Worm (Caenorhabditis elegans): ENCODE data around the gene B0001.2.

B0001.2 gene

ce11 chrIV:12156642-12157233 is 6.0 kb upstream of the B0001.2 start, which contains the start of gene eri-12:
Gene eri-12 (plus strand): TSS chrIV:12156838.
- TF ChIP-seq ceh-2 (tag; optimal IDR thresholded peaks at IDR 0.05) (no peak), ets-4 (tag; optimal IDR thresholded peaks at IDR 0.05) (no peak), ceh-18 (tag; optimal IDR thresholded peaks at IDR 0.05) (no peak), tbx-2 (tag; optimal IDR thresholded peaks at IDR 0.05) (no peak), ceh-24 (tag; optimal IDR thresholded peaks at IDR 0.05) (no peak), C08G9.2 (tag; optimal IDR thresholded peaks at IDR 0.05) (no peak), gmeb-2 (tag; optimal IDR thresholded peaks at IDR 0.05) (no peak), zip-5 (tag; optimal IDR thresholded peaks at IDR 0.05) (no peak), pha-4 (tag; optimal IDR thresholded peaks at IDR 0.05) (no peak), ceh-6 (GFP tag; optimal IDR thresholded peaks at IDR 0.05) (no peak), nfya-1 (tag; optimal IDR thresholded peaks at IDR 0.05) (no peak), Y22D7AL.16 (tag; optimal IDR thresholded peaks at IDR 0.05) (no peak), madf-2 (tag; optimal IDR thresholded peaks at IDR 0.05) (no peak), hlh-30 (tag; optimal IDR thresholded peaks at IDR 0.05; ENCODE audit: insufficient read depth) (peak; percentile 74), dmd-4 (tag; optimal IDR thresholded peaks at IDR 0.05; ENCODE audit: borderline replicate concordance) (no peak), eyg-1 (tag; optimal IDR thresholded peaks at IDR 0.05) (no peak), nhr-232 (tag; optimal IDR thresholded peaks at IDR 0.05) (no peak), ceh-31 (tag; optimal IDR thresholded peaks at IDR 0.05) (no peak), ceh-48 (tag; optimal IDR thresholded peaks at IDR 0.05) (peak; percentile 43), fkh-10 (GFP tag; optimal IDR thresholded peaks at IDR 0.05) (no peak), unc-55 (GFP tag; optimal IDR thresholded peaks at IDR 0.05) (peak; percentile 49), dve-1 (tag; optimal IDR thresholded peaks at IDR 0.05) (no peak), sdc-2 (tag; optimal IDR thresholded peaks at IDR 0.05) (no peak), che-1 (tag; optimal IDR thresholded peaks at IDR 0.05) (no peak), npax-4 (tag; optimal IDR thresholded peaks at IDR 0.05) (no peak)

ce11 chrIV:12154195-12154677 is 3.5 kb upstream of the B0001.2 start, which contains the start of gene B0001.7:
Gene B0001.7 (minus strand): TSS chrIV:12154245.
- TF ChIP-seq ceh-30 (tag; optimal IDR thresholded peaks at IDR 0.05) (no peak), unc-3 (GFP tag; conservative IDR thresholded peaks at IDR 0.05) (no peak), unc-3 (tag; optimal IDR thresholded peaks at IDR 0.05) (no peak), pha-2 (tag; optimal IDR thresholded peaks at IDR 0.05) (no peak), syd-9 (tag; optimal IDR thresholded peaks at IDR 0.05) (no peak), npax-4 (tag; optimal IDR thresholded peaks at IDR 0.05) (no peak), ceh-2 (tag; optimal IDR thresholded peaks at IDR 0.05) (no peak), ceh-22 (tag; optimal IDR thresholded peaks at IDR 0.05) (no peak), ceh-31 (tag; optimal IDR thresholded peaks at IDR 0.05) (no peak), zip-5 (tag; optimal IDR thresholded peaks at IDR 0.05) (no peak), T23F11.4 (GFP tag; optimal IDR thresholded peaks at IDR 0.05) (no peak), ceh-24 (tag; optimal IDR thresholded peaks at IDR 0.05) (no peak), rnt-1 (tag; optimal IDR thresholded peaks at IDR 0.05) (no peak), ceh-9 (tag; optimal IDR thresholded peaks at IDR 0.05) (no peak), C08G9.2 (tag; optimal IDR thresholded peaks at IDR 0.05) (no peak), F13H6.1 (tag; optimal IDR thresholded peaks at IDR 0.05) (no peak)

ce11 chrIV:12149609-12150008 is 1.2 kb downstream of the B0001.2 start:
- TF ChIP-seq madf-2 (tag; optimal IDR thresholded peaks at IDR 0.05) (no peak), ztf-16 (tag; optimal IDR thresholded peaks at IDR 0.05) (no peak), syd-9 (tag; optimal IDR thresholded peaks at IDR 0.05) (no peak), eyg-1 (tag; optimal IDR thresholded peaks at IDR 0.05) (no peak), pat-9 (tag; optimal IDR thresholded peaks at IDR 0.05) (no peak), ceh-6 (GFP tag; optimal IDR thresholded peaks at IDR 0.05) (no peak), hlh-8 (tag; optimal IDR thresholded peaks at IDR 0.05) (no peak), hlh-13 (GFP tag; optimal IDR thresholded peaks at IDR 0.05) (no peak), pag-3 (tag; optimal IDR thresholded peaks at IDR 0.05; ENCODE audit: borderline replicate concordance) (no peak), pros-1 (tag; optimal IDR thresholded peaks at IDR 0.05) (no peak), fax-1 (tag; optimal IDR thresholded peaks at IDR 0.05) (no peak), ceh-48 (tag; optimal IDR thresholded peaks at IDR 0.05) (no peak), elt-2 (tag; optimal IDR thresholded peaks at IDR 0.05) (no peak), ets-4 (tag; optimal IDR thresholded peaks at IDR 0.05) (no peak), ceh-30 (tag; optimal IDR thresholded peaks at IDR 0.05) (no peak), pha-4 (tag; optimal IDR thresholded peaks at IDR 0.05) (no peak)

Measured in whole organism, late embryonic.